Worm (Caenorhabditis elegans): Measurements from ENCODE around the gene spp-27.
"Not testable (repeated sequence)": the region's sequence is repeated elsewhere in the genome, so short reads cannot be mapped to it uniquely, and the experiment has no call there.

DNA sequence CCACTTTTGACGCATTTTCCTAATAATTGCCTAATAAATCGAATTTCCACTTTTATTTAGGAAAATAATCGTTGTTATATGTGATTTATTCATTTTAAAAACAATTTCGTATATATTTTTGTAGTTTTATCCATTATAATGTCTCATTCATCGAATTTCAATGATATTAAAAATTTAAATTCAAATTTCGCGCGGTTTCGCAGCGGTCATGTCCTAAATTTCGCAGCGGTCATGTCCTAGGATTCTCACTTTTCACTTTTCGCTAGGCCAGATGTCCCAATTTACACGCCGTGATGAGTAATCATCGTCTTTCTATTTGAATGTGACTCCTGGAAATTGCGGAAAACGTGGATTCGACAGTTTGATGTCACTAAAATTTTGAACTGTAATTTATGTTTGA, 24.8 kb upstream of the spp-27 start, which contains the start of gene ZK1055.4:
- not testable (repeated sequence) for TF ChIP-seq T22C8.4 (GFP tag; IDR thresholded peaks at IDR 0.05); klf-2 (GFP tag; conservative IDR thresholded peaks at IDR 0.05); flt-1 (GFP tag; IDR thresholded peaks at IDR 0.05); med-1 (GFP tag; optimal IDR thresholded peaks at IDR 0.05; ENCODE audit: insufficient read depth); tab-1 (GFP tag; IDR thresholded peaks at IDR 0.05); ref-1 (GFP tag; conservative IDR thresholded peaks at IDR 0.05); ztf-29 (GFP tag; IDR thresholded peaks at IDR 0.05); cog-1 (tag; optimal IDR thresholded peaks at IDR 0.05)

Data from whole organism, midembryonic.